Worm (Caenorhabditis elegans) whole organism, L4/young adult: ENCODE data around the gene C03H5.3.

Source experiments
- W03F9.2 ChIP-seq: fragments of 150-350 bp; optimal IDR thresholded peaks from 2 replicates; lab custom pipeline; 2014; ENCODE audit warnings: missing biosample characterization, missing genetic modification characterization
- dao-5 ChIP-seq: sonication (generic microtip); optimal IDR thresholded peaks from 2 replicates; lab custom pipeline; 2016; ENCODE audit warnings: missing genotype, missing genetic modification characterization, moderate library complexity, missing compliant biosample characterization
- him-1 ChIP-seq: sonication (generic microtip); optimal IDR thresholded peaks from 2 replicates; lab custom pipeline; 2016; ENCODE audit warnings: missing genotype, missing genetic modification reagents, missing genetic modification characterization, missing compliant biosample characterization

DNA sequence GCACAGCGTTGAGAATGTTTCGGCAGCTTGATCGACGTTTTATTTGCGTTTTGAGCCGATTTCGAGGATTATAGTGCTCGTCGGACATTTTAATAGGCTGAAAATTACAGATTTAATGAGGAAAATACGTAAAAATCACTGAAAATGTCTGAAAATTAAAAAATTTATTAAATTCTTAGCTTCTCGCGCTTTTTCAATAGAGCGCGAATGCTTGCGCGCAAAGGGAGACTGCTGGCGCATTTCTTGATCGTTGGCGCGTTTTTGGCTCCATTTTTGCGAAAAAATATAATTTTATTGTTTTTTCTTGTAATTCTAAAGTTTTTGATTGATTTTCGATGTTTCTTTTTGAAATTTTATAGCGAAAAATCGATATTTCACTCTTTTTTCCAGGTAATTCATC lies 24.9 kb downstream of the C03H5.3 start, which contains the start of the genes dnsn-1 and C24H12.4:
- TF ChIP-seq him-1 (tag; lab: Kevin White, UChicago) (peak; percentile 62), dao-5 (tag; lab: Kevin White, UChicago) (no peak), W03F9.2 (tag; lab: Kevin White, UChicago) (peak; percentile 92)
